Worm (Caenorhabditis elegans) whole organism, L4/young adult: ENCODE results near the gene nhr-223.

ENCODE experiments used
- W03F9.2 ChIP-seq: fragments of 150-350 bp; optimal IDR thresholded peaks from 2 replicates; lab custom pipeline; 2014; ENCODE audit warnings: missing biosample characterization, missing genetic modification characterization
- dao-5 ChIP-seq: sonication (generic microtip); optimal IDR thresholded peaks from 2 replicates; lab custom pipeline; 2016; ENCODE audit warnings: missing genotype, missing genetic modification characterization, moderate library complexity, missing compliant biosample characterization
- him-1 ChIP-seq: sonication (generic microtip); optimal IDR thresholded peaks from 2 replicates; lab custom pipeline; 2016; ENCODE audit warnings: missing genotype, missing genetic modification reagents, missing genetic modification characterization, missing compliant biosample characterization

DNA sequence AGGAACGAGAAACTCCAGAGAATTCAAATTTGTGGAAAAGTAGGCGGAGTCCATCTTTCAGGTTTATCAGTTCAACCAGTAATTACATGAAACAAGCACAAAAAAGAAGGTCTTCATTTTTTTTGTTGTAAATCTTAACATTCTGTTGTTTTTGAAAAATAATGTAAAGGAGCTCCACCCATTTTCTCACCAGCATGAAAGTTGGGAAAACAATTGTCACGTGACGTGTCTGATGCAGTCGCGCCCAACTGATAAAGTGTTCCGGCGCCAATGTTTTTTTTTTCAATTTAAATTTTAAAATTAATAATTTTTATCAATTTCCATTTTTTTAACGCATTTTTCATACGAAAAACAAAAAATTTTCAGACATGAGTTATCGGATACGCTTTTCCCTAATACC, 27.1 kb upstream of the nhr-223 start, which contains the start of gene F57A10.4:
- TF ChIP-seq dao-5 (no peak), W03F9.2 (tag; lab: Kevin White, UChicago) (no peak), him-1 (tag; lab: Kevin White, UChicago) (no peak)
